Comparison of ENCODE assay signal across 6 fruit fly cellular contexts in genomic region chr3L:4380231-4380645, dm6.
TF ChIP-seq lines count a peak whose summit lies in the region.

DopEcR (minus strand) TSS chr3L:4380387.

- peak; percentile 70 for TF ChIP-seq CTCF in whole organism, embryonic (GFP tag; optimal IDR thresholded peaks at IDR 0.05; lab: Kevin White, UChicago)

TF ChIP-seq in whole organism, 6 proteins besides CTCF, POLR2A, EP300 and RAD21:
- no peak for TF ChIP-seq EcR (GFP tag; optimal IDR thresholded peaks at IDR 0.05; lab: Kevin White, UChicago)
- peak; percentile 41 for TF ChIP-seq Dll (optimal IDR thresholded peaks at IDR 0.05; lab: Kevin White, UChicago)

TF ChIP-seq in whole organism, adult, 20 proteins besides CTCF, POLR2A, EP300 and RAD21:
- TF ChIP-seq Mnt (GFP tag; optimal IDR thresholded peaks at IDR 0.05; lab: Kevin White, UChicago) (peak; percentile 87), cnc (optimal IDR thresholded peaks at IDR 0.05; lab: Kevin White, UChicago) (no peak)

TF ChIP-seq in whole organism, embryonic, 481 proteins besides CTCF, POLR2A, EP300 and RAD21 (continues in another document):
- no peak for TF ChIP-seq Rx (GFP tag; IDR thresholded peaks at IDR 0.05; lab: Robert Waterston, UW)
- TF ChIP-seq Nf-YB (GFP tag; optimal IDR thresholded peaks at IDR 0.05; lab: Kevin White, UChicago), result no peak
- TF ChIP-seq unpg (GFP tag; optimal IDR thresholded peaks at IDR 0.05; lab: Kevin White, UChicago), result no peak
- TF ChIP-seq CG6683 (GFP tag; optimal IDR thresholded peaks at IDR 0.05; lab: Kevin White, UChicago), result no peak
- no peak for TF ChIP-seq CG17802 (tag; optimal IDR thresholded peaks at IDR 0.05; lab: Kevin White, UChicago)
- no peak for TF ChIP-seq wdn (GFP tag; IDR thresholded peaks at IDR 0.05; lab: Robert Waterston, UW)
- TF ChIP-seq CG1024 (GFP tag; IDR thresholded peaks at IDR 0.05; lab: Robert Waterston, UW), result no peak
- TF ChIP-seq knrl (GFP tag; IDR thresholded peaks at IDR 0.05; lab: Robert Waterston, UW; ENCODE audit: partially characterized antibody), result no peak
- TF ChIP-seq Ptx1 (GFP tag; IDR thresholded peaks at IDR 0.05; lab: Robert Waterston, UW), result no peak
- no peak for TF ChIP-seq CG1602 (GFP tag; optimal IDR thresholded peaks at IDR 0.05; lab: Kevin White, UChicago)
- TF ChIP-seq sisA (GFP tag; IDR thresholded peaks at IDR 0.05; lab: Robert Waterston, UW), result no peak
- no peak for TF ChIP-seq E2f1 (GFP tag; IDR thresholded peaks at IDR 0.05; lab: Robert Waterston, UW)
- no peak for TF ChIP-seq slp2 (GFP tag; optimal IDR thresholded peaks at IDR 0.05; lab: Kevin White, UChicago)
- no peak for TF ChIP-seq eyg (GFP tag; optimal IDR thresholded peaks at IDR 0.05; lab: Kevin White, UChicago)
- TF ChIP-seq CG17328 (GFP tag; IDR thresholded peaks at IDR 0.05; lab: Robert Waterston, UW), result no peak
- no peak for TF ChIP-seq NC2α (GFP tag; optimal IDR thresholded peaks at IDR 0.05; lab: Kevin White, UChicago)
- no peak for TF ChIP-seq pzg (GFP tag; optimal IDR thresholded peaks at IDR 0.05; lab: Kevin White, UChicago)
- no peak for TF ChIP-seq row (GFP tag; IDR thresholded peaks at IDR 0.05; lab: Robert Waterston, UW)
- no peak for TF ChIP-seq Doc2 (GFP tag; IDR thresholded peaks at IDR 0.05; lab: Robert Waterston, UW)
- peak; percentile 3 for TF ChIP-seq CG33557 (GFP tag; optimal IDR thresholded peaks at IDR 0.05; lab: Kevin White, UChicago)
- TF ChIP-seq her (GFP tag; optimal IDR thresholded peaks at IDR 0.05; lab: Kevin White, UChicago), result peak; percentile 11
- TF ChIP-seq Eip74EF (GFP tag; optimal IDR thresholded peaks at IDR 0.05; lab: Kevin White, UChicago), result peak in 1 of 2 experiments; percentile 41
- TF ChIP-seq CG7987 (GFP tag; optimal IDR thresholded peaks at IDR 0.05; lab: Kevin White, UChicago), result no peak

TF ChIP-seq in whole organism, prepupa, 60 proteins besides CTCF, POLR2A, EP300 and RAD21:
- TF ChIP-seq Eip75B (GFP tag; optimal IDR thresholded peaks at IDR 0.05; lab: Kevin White, UChicago), result peak; percentile 36
- TF ChIP-seq CG8119 (GFP tag; IDR thresholded peaks at IDR 0.05; lab: Robert Waterston, UW), result no peak
- peak; percentile 44 for TF ChIP-seq fkh (GFP tag; optimal IDR thresholded peaks at IDR 0.05; lab: Kevin White, UChicago)
- peak; percentile 40; the same call in 1 of the 2 replicates for TF ChIP-seq CG15336 (GFP tag; IDR thresholded peaks at IDR 0.05; lab: Robert Waterston, UW)
- peak; percentile 24 for TF ChIP-seq CG6854 (GFP tag; optimal IDR thresholded peaks at IDR 0.05; lab: Kevin White, UChicago)
- TF ChIP-seq fd85E (GFP tag; optimal IDR thresholded peaks at IDR 0.05; lab: Kevin White, UChicago), result no peak
- TF ChIP-seq CG6276 (GFP tag; optimal IDR thresholded peaks at IDR 0.05; lab: Kevin White, UChicago), result peak; percentile 0
- no peak for TF ChIP-seq CG11294 (GFP tag; IDR thresholded peaks at IDR 0.05; lab: Robert Waterston, UW)
- TF ChIP-seq CG3919 (GFP tag; optimal IDR thresholded peaks at IDR 0.05; lab: Kevin White, UChicago), result peak; percentile 11

TF ChIP-seq in whole organism, pupa, 21 proteins besides CTCF, POLR2A, EP300 and RAD21:
- TF ChIP-seq CG12605 (GFP tag; IDR thresholded peaks at IDR 0.05; lab: Robert Waterston, UW) (peak; percentile 32; the same call in 1 of the 2 replicates), rn (GFP tag; IDR thresholded peaks at IDR 0.05; lab: Robert Waterston, UW) (no peak), CG4496 (GFP tag; IDR thresholded peaks at IDR 0.05; lab: Robert Waterston, UW) (peak; percentile 71), CG32121 (GFP tag; IDR thresholded peaks at IDR 0.05; lab: Robert Waterston, UW) (0 out of 2 replicates have a peak, but pooled peaks have one; percentile 13), fd96Ca (GFP tag; IDR thresholded peaks at IDR 0.05; lab: Robert Waterston, UW) (0 out of 3 replicates have a peak, but pooled peaks have one; percentile 11), CG8159 (tag; optimal IDR thresholded peaks at IDR 0.05; lab: Kevin White, UChicago) (no peak)

TF ChIP-seq in whole organism, wandering third instar larva, 38 proteins besides CTCF, POLR2A, EP300 and RAD21:
- TF ChIP-seq sv (GFP tag; optimal IDR thresholded peaks at IDR 0.05; lab: Kevin White, UChicago) (peak; percentile 12), Myc (optimal IDR thresholded peaks at IDR 0.05; lab: Kevin White, UChicago) (peak; percentile 12), Vsx2 (GFP tag; optimal IDR thresholded peaks at IDR 0.05; lab: Kevin White, UChicago; ENCODE audit: partially characterized antibody) (no peak), Jra (GFP tag; optimal IDR thresholded peaks at IDR 0.05; lab: Kevin White, UChicago) (no peak)
